Worm (Caenorhabditis elegans): Measurements from ENCODE around the gene R05D3.9.

- no peak for TF ChIP-seq ama-1 (optimal IDR thresholded peaks at IDR 0.05)
- no peak for TF ChIP-seq ztf-11 (tag; optimal IDR thresholded peaks at IDR 0.05)
- TF ChIP-seq skn-1 (tag; optimal IDR thresholded peaks at IDR 0.05), result no peak
- no peak for TF ChIP-seq nhr-11 (tag; optimal IDR thresholded peaks at IDR 0.05)
- TF ChIP-seq aly-2 (tag; optimal IDR thresholded peaks at IDR 0.05), result no peak
- no peak for TF ChIP-seq ces-1 (GFP tag; optimal IDR thresholded peaks at IDR 0.05)
- TF ChIP-seq lin-13 (GFP tag; optimal IDR thresholded peaks at IDR 0.05), result no peak
- no peak for TF ChIP-seq unc-62 (GFP tag; optimal IDR thresholded peaks at IDR 0.05 in 1 of 2)
- TF ChIP-seq unc-62 (tag; optimal IDR thresholded peaks at IDR 0.05), result no peak
- no peak for TF ChIP-seq snpc-4 (tag; optimal IDR thresholded peaks at IDR 0.05)
Observed at ce11 chrIII:8389539-8389938, 21.0 kb upstream of the R05D3.9 start, which contains the start of gene ZK353.4.
